Worm (Caenorhabditis elegans): ENCODE data around the gene cutc-1.

- TF ChIP-seq W03F9.2 (tag; optimal IDR thresholded peaks at IDR 0.05) (no peak), him-1 (tag; optimal IDR thresholded peaks at IDR 0.05) (no peak)
Measured at ce11 chrIII:8380645-8381044, 22.8 kb downstream of the cutc-1 start, which contains the start of gene R05D3.12.
